ENCODE assay signal across 1 worm cellular context in genomic region chrX:15259947-15260687, ce11.
TF ChIP-seq lines count a peak whose summit lies in the region.

F46F2.3 (minus strand) TSS chrX:15260287.

TF ChIP-seq in whole organism, L1 larva, 84 proteins besides CTCF, POLR2A, EP300 and RAD21 (continued from another document):
- peak in 1 of 2 experiments; percentile 18 for TF ChIP-seq egl-27 (tag; optimal IDR thresholded peaks at IDR 0.05; lab: Kevin White, UChicago)
- peak; percentile 53 for TF ChIP-seq nhr-71 (tag; optimal IDR thresholded peaks at IDR 0.05; lab: Kevin White, UChicago)
- TF ChIP-seq mab-9 (GFP tag; IDR thresholded peaks at IDR 0.05; lab: Robert Waterston, UW), result no peak
- no peak for TF ChIP-seq dpl-1 (GFP tag; optimal IDR thresholded peaks at IDR 0.05; lab: Kevin White, UChicago)
- peak; percentile 79 for TF ChIP-seq lin-14 (GFP tag; optimal IDR thresholded peaks at IDR 0.05; lab: Kevin White, UChicago)
- TF ChIP-seq vab-15 (tag; optimal IDR thresholded peaks at IDR 0.05; lab: Kevin White, UChicago), result no peak
- no peak for TF ChIP-seq hpl-2 (GFP tag; optimal IDR thresholded peaks at IDR 0.05; lab: Kevin White, UChicago)
- TF ChIP-seq blmp-1 (tag; optimal IDR thresholded peaks at IDR 0.05; lab: Kevin White, UChicago), result peak; percentile 27
- TF ChIP-seq ceh-90 (tag; optimal IDR thresholded peaks at IDR 0.05; lab: Kevin White, UChicago), result no peak
